Worm (Caenorhabditis elegans) whole organism, L2 larva: ENCODE data around the gene dhrr-1.

Source experiments
- F13H6.1 ChIP-seq: sonication (generic microtip); optimal IDR thresholded peaks from 2 replicates; lab custom pipeline; 2016; ENCODE audit warnings: missing genetic modification characterization, missing compliant biosample characterization
- R02D3.7 ChIP-seq: fragments of 150-350 bp; optimal IDR thresholded peaks from 2 replicates; lab custom pipeline; 2014; ENCODE audit warnings: missing biosample characterization, missing genetic modification characterization
- Y55F3AM.14 ChIP-seq: fragments of 200-800 bp; sonication (Bioruptor generic); optimal IDR thresholded peaks from 2 replicates; lab custom pipeline; 2018; ENCODE audit warnings: mild to moderate bottlenecking, missing genetic modification characterization, missing compliant biosample characterization
- ZK546.5 ChIP-seq: sonication (generic microtip); optimal IDR thresholded peaks from 2 replicates; lab custom pipeline; 2017; ENCODE audit warnings: missing biosample characterization, missing genetic modification characterization
- aly-2 ChIP-seq: fragments of 150-350 bp; optimal IDR thresholded peaks from 2 replicates; lab custom pipeline; 2014; ENCODE audit warnings: missing biosample characterization, missing genetic modification characterization
- ama-1 ChIP-seq: fragments of 150-350 bp; optimal IDR thresholded peaks from 2 replicates; lab custom pipeline; 2018; ENCODE audit warnings: inconsistent platforms
- ceh-16 ChIP-seq: fragments of 150-350 bp; optimal IDR thresholded peaks from 2 replicates; lab custom pipeline; 2014; ENCODE audit warnings: missing biosample characterization, missing genetic modification characterization
- crh-2 ChIP-seq: sonication (generic microtip); optimal IDR thresholded peaks from 2 replicates; lab custom pipeline; 2017; ENCODE audit warnings: missing biosample characterization, missing genetic modification characterization
- egl-27 ChIP-seq: sonication (generic microtip); optimal IDR thresholded peaks from 3 replicates; lab custom pipeline; 2017; ENCODE audit warnings: missing biosample characterization, missing genetic modification reagents, missing genetic modification characterization
- elt-1 ChIP-seq: fragments of 150-350 bp; optimal IDR thresholded peaks from 2 replicates; lab custom pipeline; 2014; ENCODE audit warnings: missing biosample characterization, missing genetic modification characterization
- fos-1 ChIP-seq: fragments of 150-350 bp; optimal IDR thresholded peaks from 2 replicates; lab custom pipeline; 2014; ENCODE audit warnings: missing biosample characterization, missing genetic modification characterization
- lin-13 ChIP-seq: fragments of 150-350 bp; optimal IDR thresholded peaks from 2 replicates; lab custom pipeline; 2014; ENCODE audit warnings: missing biosample characterization, missing genetic modification reagents, missing genetic modification characterization
- lsy-2 ChIP-seq, 2 experiments: fragments of 150-350 bp in 1 of 2; sonication (generic microtip) in 1 of 2; optimal IDR thresholded peaks; 2 replicates each; lab custom pipeline; 2014 to 2017; ENCODE audit warnings: missing biosample characterization in 2 of 2, missing genetic modification characterization in 2 of 2
- mbf-1 ChIP-seq: sonication (generic microtip); optimal IDR thresholded peaks from 2 replicates; lab custom pipeline; 2017; ENCODE audit warnings: missing biosample characterization, missing genetic modification characterization
- mdl-1 ChIP-seq, 2 experiments: fragments of 150-350 bp in 1 of 2; sonication (generic microtip) in 1 of 2; optimal IDR thresholded peaks; 2 replicates each; lab custom pipeline; 2017; ENCODE audit warnings: missing biosample characterization in 2 of 2, missing genetic modification characterization in 2 of 2
- nhr-10 ChIP-seq: sonication (generic microtip); optimal IDR thresholded peaks from 2 replicates; lab custom pipeline; 2017; ENCODE audit warnings: missing biosample characterization, missing genetic modification characterization
- nhr-11 ChIP-seq: fragments of 150-350 bp; optimal IDR thresholded peaks from 2 replicates; lab custom pipeline; 2014; ENCODE audit warnings: missing biosample characterization, missing genetic modification characterization
- nhr-21 ChIP-seq: fragments of 150-350 bp; optimal IDR thresholded peaks from 2 replicates; lab custom pipeline; 2014; ENCODE audit warnings: missing biosample characterization, missing genetic modification characterization
- nhr-6 ChIP-seq: fragments of 150-350 bp; optimal IDR thresholded peaks from 2 replicates; lab custom pipeline; 2014; ENCODE audit warnings: missing biosample characterization, missing genetic modification characterization
- sem-4 ChIP-seq: fragments of 150-350 bp; optimal IDR thresholded peaks from 2 replicates; lab custom pipeline; 2014; ENCODE audit warnings: missing biosample characterization, missing genetic modification reagents, missing genetic modification characterization
- skn-1 ChIP-seq: sonication (generic microtip); optimal IDR thresholded peaks from 2 replicates; lab custom pipeline; 2017; ENCODE audit warnings: missing biosample characterization, missing genetic modification characterization
- sma-9 ChIP-seq, 2 experiments: fragments of 150-350 bp in 1 of 2; sonication (generic microtip) in 1 of 2; optimal IDR thresholded peaks; 2 replicates each; lab custom pipeline; 2014 to 2016; ENCODE audit warnings: missing genetic modification characterization in 2 of 2, mild to moderate bottlenecking in 1 of 2, missing biosample characterization in 1 of 2, missing compliant biosample characterization in 1 of 2, missing genetic modification reagents in 1 of 2, moderate library complexity in 1 of 2
- snpc-4 ChIP-seq: fragments of 150-350 bp; optimal IDR thresholded peaks from 2 replicates; lab custom pipeline; 2014; ENCODE audit warnings: missing biosample characterization, missing genetic modification characterization
- unc-39 ChIP-seq: fragments of 150-350 bp; optimal IDR thresholded peaks from 2 replicates; lab custom pipeline; 2014; ENCODE audit warnings: missing biosample characterization, missing genetic modification characterization
- unc-62 ChIP-seq: fragments of 150-350 bp; optimal IDR thresholded peaks from 2 replicates; lab custom pipeline; 2014; ENCODE audit warnings: missing biosample characterization, missing genetic modification reagents, missing genetic modification characterization
- zag-1 ChIP-seq: fragments of 150-350 bp; optimal IDR thresholded peaks from 2 replicates; lab custom pipeline; 2014; ENCODE audit warnings: missing biosample characterization, missing genetic modification characterization
- ztf-1 ChIP-seq: fragments of 200-800 bp; sonication (Bioruptor generic); conservative IDR thresholded peaks from 2 replicates; pipeline ENCODE4 v1.3.6; 2022; ENCODE audit warnings: missing genetic modification characterization, missing compliant biosample characterization
- ztf-11 ChIP-seq: sonication (generic microtip); optimal IDR thresholded peaks from 2 replicates; lab custom pipeline; 2017; ENCODE audit warnings: missing biosample characterization, missing genetic modification characterization
- ztf-4 ChIP-seq: fragments of 150-350 bp; optimal IDR thresholded peaks from 2 replicates; lab custom pipeline; 2014; ENCODE audit warnings: missing biosample characterization, missing genetic modification characterization

dhrr-1 gene

DNA sequence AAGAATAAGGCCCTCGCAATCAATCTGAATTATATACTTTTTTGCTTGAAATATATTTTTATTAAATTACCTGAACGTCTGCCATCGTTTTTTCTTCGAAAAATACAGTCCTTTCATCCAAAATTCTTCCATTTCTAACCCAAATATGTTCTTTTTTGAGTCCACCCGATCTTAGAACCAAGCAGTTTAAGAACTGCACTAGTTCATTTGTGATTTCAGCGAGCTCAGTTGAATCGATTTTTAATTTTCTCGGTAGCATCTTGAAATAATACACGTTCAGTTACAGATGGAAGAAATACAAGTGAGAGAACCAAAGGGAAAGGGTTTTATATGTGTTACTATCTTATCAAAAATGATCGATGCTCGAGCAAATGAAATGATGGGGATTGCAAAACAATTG is 55.1 kb downstream of the dhrr-1 start, which contains the start of gene F59B2.3:
Gene F59B2.3 (minus strand): TSS at position 259 of the 400 bp plus-strand sequence.
- TF ChIP-seq sma-9 (GFP tag; optimal IDR thresholded peaks at IDR 0.05; lab: Kevin White, UChicago) (no peak), sma-9 (tag; optimal IDR thresholded peaks at IDR 0.05; lab: Kevin White, UChicago) (no peak), mdl-1 (tag; optimal IDR thresholded peaks at IDR 0.05; lab: Kevin White, UChicago) (no peak), ceh-16 (tag; lab: Kevin White, UChicago) (no peak), nhr-21 (tag; lab: Kevin White, UChicago) (no peak), ztf-11 (no peak), sem-4 (no peak), lin-13 (GFP tag; lab: Kevin White, UChicago) (no peak), skn-1 (tag; lab: Kevin White, UChicago) (no peak), snpc-4 (no peak), aly-2 (tag; lab: Kevin White, UChicago) (no peak), zag-1 (tag; lab: Kevin White, UChicago) (no peak)

DNA sequence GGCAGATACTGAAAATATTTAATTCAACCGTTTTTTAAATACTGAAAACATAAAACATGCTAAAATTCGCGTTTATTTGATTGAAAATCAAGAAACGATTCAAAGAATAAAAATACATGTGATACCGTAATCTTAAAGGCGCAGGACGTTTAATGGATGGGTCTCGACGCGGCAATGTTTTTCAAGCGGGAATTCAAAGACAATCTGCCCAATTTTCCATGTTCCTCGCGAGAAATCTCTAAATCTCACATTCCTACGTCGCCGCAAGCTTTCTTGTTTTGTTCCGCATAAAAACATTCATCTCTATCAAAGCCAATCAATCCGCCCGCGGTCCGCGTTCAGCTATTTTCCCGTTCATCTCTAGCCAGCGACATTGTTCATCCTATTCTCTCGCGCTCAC is 57.0 kb downstream of the dhrr-1 start:
- no peak for TF ChIP-seq mbf-1 (tag; lab: Kevin White, UChicago)
- no peak for TF ChIP-seq nhr-21 (tag; lab: Kevin White, UChicago)
- TF ChIP-seq egl-27 (tag; lab: Kevin White, UChicago) = no peak
- no peak for TF ChIP-seq ztf-1 (GFP tag; lab: Robert Waterston, UW)
- no peak for TF ChIP-seq nhr-6 (tag; lab: Kevin White, UChicago)
- TF ChIP-seq ZK546.5 (tag; lab: Kevin White, UChicago) = no peak
- TF ChIP-seq aly-2 (tag; lab: Kevin White, UChicago) = no peak

DNA sequence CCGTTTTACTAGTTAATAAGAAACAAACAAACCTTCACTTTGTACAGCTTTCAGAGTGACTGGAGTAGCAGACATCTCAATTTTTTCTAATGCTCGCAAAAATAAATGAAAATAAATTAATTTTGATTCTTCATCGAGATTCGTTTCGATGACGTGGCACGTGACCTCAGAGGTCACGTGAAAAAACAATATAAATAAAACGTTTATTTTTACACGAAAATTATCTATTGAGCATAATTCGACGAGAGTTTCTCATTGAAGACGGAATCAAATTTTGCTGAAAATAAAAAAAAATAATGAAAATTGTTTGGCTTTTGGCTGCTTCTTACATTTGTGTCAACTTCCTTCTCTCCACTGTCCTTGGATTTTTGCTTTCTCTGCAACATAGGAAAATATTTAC is 57.4 kb downstream of the dhrr-1 start, which contains the start of gene rpn-6.2:
Gene rpn-6.2 (minus strand): TSS at position 101 of the 400 bp plus-strand sequence.
- no peak for TF ChIP-seq F13H6.1 (tag; lab: Kevin White, UChicago)

DNA sequence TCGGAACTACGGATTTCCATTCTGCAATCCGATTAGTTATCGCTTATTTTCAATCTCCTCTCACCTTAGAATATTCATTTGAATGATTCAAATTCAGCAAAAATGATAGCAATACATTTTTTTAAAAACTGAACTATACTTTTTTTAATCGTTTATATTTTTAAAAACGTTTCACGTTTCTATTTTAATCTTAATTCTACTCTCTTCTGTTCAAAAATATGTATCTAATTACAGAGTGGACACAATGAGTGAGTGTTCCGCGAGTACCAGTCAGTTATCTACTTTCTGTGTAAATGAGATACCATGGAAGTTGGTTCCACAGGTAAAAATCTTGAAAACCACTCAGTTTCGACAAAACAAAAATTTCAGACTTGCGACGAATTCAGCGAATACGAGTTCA is 58.1 kb downstream of the dhrr-1 start, which contains the start of the genes F59B2.15 and zif-1:
Gene F59B2.15 (minus strand): TSS at position 101 of the 400 bp plus-strand sequence.
Gene zif-1 (plus strand): TSS at position 235 of the 400 bp plus-strand sequence.
- TF ChIP-seq unc-62 (no peak), snpc-4 (no peak), Y55F3AM.14 (GFP tag; lab: Kevin White, UChicago) (no peak), crh-2 (tag; lab: Kevin White, UChicago) (no peak), ZK546.5 (tag; lab: Kevin White, UChicago) (no peak), egl-27 (tag; lab: Kevin White, UChicago) (no peak), R02D3.7 (no peak), ztf-4 (tag; lab: Kevin White, UChicago) (no peak), unc-39 (tag; lab: Kevin White, UChicago) (no peak), elt-1 (tag; lab: Kevin White, UChicago) (no peak), lin-13 (GFP tag; lab: Kevin White, UChicago) (no peak), sem-4 (no peak), F13H6.1 (tag; lab: Kevin White, UChicago) (no peak), nhr-11 (no peak), nhr-10 (tag; lab: Kevin White, UChicago) (no peak), ceh-16 (tag; lab: Kevin White, UChicago) (no peak), fos-1 (tag; lab: Kevin White, UChicago) (no peak), lsy-2 (tag; optimal IDR thresholded peaks at IDR 0.05; lab: Kevin White, UChicago) (no peak), ama-1 (lab: Kevin White, UChicago) (no peak), nhr-6 (tag; lab: Kevin White, UChicago) (no peak)
